Fruit fly (Drosophila melanogaster) whole organism, embryonic: ENCODE data around the gene CG4896.

ENCODE experiments used
- Aef1 ChIP-seq: fragments of 200-800 bp; sonication (Bioruptor generic); IDR thresholded peaks from 3 replicates; pipeline ENCODE4 v1.3.6; 2022; ENCODE audit warnings: missing biosample characterization, missing genetic modification characterization
- Bteb2 ChIP-seq: fragments of 200-800 bp; sonication (Bioruptor generic); optimal IDR thresholded peaks from 2 replicates; lab custom pipeline; 2016; ENCODE audit warnings: missing biosample characterization, missing genetic modification characterization
- CG10209 ChIP-seq: fragments of 200-800 bp; sonication (Bioruptor generic); optimal IDR thresholded peaks from 3 replicates; lab custom pipeline; 2017; ENCODE audit warnings: missing biosample characterization, mild to moderate bottlenecking, missing genetic modification characterization, missing genetic modification reagents
- CG10979 ChIP-seq: fragments of 200-800 bp; sonication (Bioruptor generic); optimal IDR thresholded peaks from 2 replicates; lab custom pipeline; 2018; ENCODE audit warnings: missing biosample characterization, mild to moderate bottlenecking, missing genetic modification characterization, moderate library complexity
- CG11247 ChIP-seq: fragments of 200-800 bp; sonication (Bioruptor generic); IDR thresholded peaks from 2 replicates; pipeline ENCODE4 v1.3.6; 2022; ENCODE audit warnings: missing biosample characterization, missing genetic modification characterization
- CG11456 ChIP-seq: fragments of 200-800 bp; sonication (Bioruptor generic); IDR thresholded peaks from 3 replicates; pipeline ENCODE4 v1.3.6; 2022; ENCODE audit warnings: missing biosample characterization, missing genetic modification characterization
- CG12299 ChIP-seq: fragments of 200-800 bp; sonication (Bioruptor generic); optimal IDR thresholded peaks from 2 replicates; lab custom pipeline; 2018; ENCODE audit warnings: missing biosample characterization, mild to moderate bottlenecking, missing genetic modification characterization
- CG12942 ChIP-seq: fragments of 200-800 bp; sonication (Bioruptor generic); optimal IDR thresholded peaks from 3 replicates; lab custom pipeline; 2016; ENCODE audit warnings: missing biosample characterization, missing genetic modification characterization
- CG16863 ChIP-seq: fragments of 200-800 bp; sonication (Bioruptor generic); optimal IDR thresholded peaks from 3 replicates; lab custom pipeline; 2016; ENCODE audit warnings: missing biosample characterization, missing genetic modification characterization
- CG17829 ChIP-seq: fragments of 200-800 bp; optimal IDR thresholded peaks from 2 replicates; lab custom pipeline; 2019; ENCODE audit warnings: missing biosample characterization, mild to moderate bottlenecking, missing genetic modification characterization, moderate library complexity
- CG1832 ChIP-seq: fragments of 200-800 bp; sonication (Bioruptor generic); optimal IDR thresholded peaks from 2 replicates; lab custom pipeline; 2017; ENCODE audit warnings: missing biosample characterization, mild to moderate bottlenecking, missing genetic modification characterization, inconsistent platforms
- CG18599 ChIP-seq: fragments of 200-800 bp; sonication (Bioruptor generic); optimal IDR thresholded peaks from 3 replicates; lab custom pipeline; 2017; ENCODE audit warnings: missing biosample characterization, missing genetic modification characterization, mild to moderate bottlenecking, moderate library complexity, missing genetic modification reagents
- CG2116 ChIP-seq: fragments of 200-800 bp; sonication (Bioruptor generic); optimal IDR thresholded peaks from 3 replicates; lab custom pipeline; 2018; ENCODE audit warnings: missing biosample characterization, mild to moderate bottlenecking, missing genetic modification characterization
- CG4424 ChIP-seq: fragments of 200-800 bp; sonication (Bioruptor generic); optimal IDR thresholded peaks from 3 replicates; lab custom pipeline; 2016; ENCODE audit warnings: missing biosample characterization, missing genetic modification characterization
- CG4617 ChIP-seq: fragments of 200-800 bp; sonication (Bioruptor generic); optimal IDR thresholded peaks from 3 replicates; lab custom pipeline; 2016; ENCODE audit warnings: missing biosample characterization, missing genetic modification characterization, borderline replicate concordance
- CG4820 ChIP-seq: fragments of 200-800 bp; sonication (Bioruptor generic); optimal IDR thresholded peaks from 3 replicates; lab custom pipeline; 2016; ENCODE audit warnings: missing biosample characterization, missing genetic modification characterization
- CG6254 ChIP-seq: fragments of 200-800 bp; sonication (Bioruptor generic); optimal IDR thresholded peaks from 3 replicates; lab custom pipeline; 2017; ENCODE audit warnings: mild to moderate bottlenecking, missing biosample characterization, missing genetic modification reagents, missing genetic modification characterization
- CG8290 ChIP-seq, 3 experiments: fragments of 200-800 bp; sonication (Bioruptor generic); optimal IDR thresholded peaks; 2 replicates each; lab custom pipeline; 2016 to 2019; ENCODE audit warnings: missing biosample characterization in 3 of 3, missing genetic modification characterization in 3 of 3, mild to moderate bottlenecking in 2 of 3, moderate library complexity in 1 of 3
- CG8359 ChIP-seq: fragments of 200-800 bp; sonication (Bioruptor generic); optimal IDR thresholded peaks from 2 replicates; lab custom pipeline; 2017; ENCODE audit warnings: missing biosample characterization, mild to moderate bottlenecking, missing genetic modification characterization, borderline replicate concordance
- CG8765 ChIP-seq: fragments of 200-800 bp; sonication (Bioruptor generic); IDR thresholded peaks from 2 replicates; pipeline ENCODE4 v1.3.6; 2022; ENCODE audit warnings: missing biosample characterization, missing genetic modification characterization
- Camta ChIP-seq: fragments of 200-800 bp; sonication (Bioruptor generic); optimal IDR thresholded peaks from 2 replicates; lab custom pipeline; 2016; ENCODE audit warnings: missing biosample characterization, missing genetic modification characterization
- Doc3 ChIP-seq: fragments of 200-800 bp; sonication (Bioruptor generic); IDR thresholded peaks from 3 replicates; pipeline ENCODE4 v1.3.6; 2022; ENCODE audit warnings: missing biosample characterization, missing genetic modification characterization; ENCODE audit not compliant: partially characterized antibody
- Drgx ChIP-seq: fragments of 200-800 bp; sonication (Bioruptor generic); IDR thresholded peaks from 2 replicates; pipeline ENCODE4 v1.3.6; 2022; ENCODE audit warnings: missing biosample characterization, missing genetic modification characterization
- ERR ChIP-seq: fragments of 200-800 bp; sonication (Bioruptor generic); optimal IDR thresholded peaks from 2 replicates; lab custom pipeline; 2016; ENCODE audit warnings: missing biosample characterization, missing genetic modification characterization
- HLH4C ChIP-seq: fragments of 200-800 bp; sonication (Bioruptor generic); IDR thresholded peaks from 3 replicates; pipeline ENCODE4 v1.3.6; 2022; ENCODE audit warnings: missing biosample characterization, missing genetic modification characterization; ENCODE audit not compliant: partially characterized antibody
- Hr3 ChIP-seq: fragments of 200-800 bp; sonication (Bioruptor generic); optimal IDR thresholded peaks from 3 replicates; lab custom pipeline; 2016; ENCODE audit warnings: missing biosample characterization, missing genetic modification characterization
- Meics ChIP-seq: fragments of 200-800 bp; sonication (Bioruptor generic); optimal IDR thresholded peaks from 2 replicates; lab custom pipeline; 2017; ENCODE audit warnings: missing biosample characterization, mild to moderate bottlenecking, missing genetic modification characterization
- NfI ChIP-seq: fragments of 200-800 bp; sonication (Bioruptor generic); optimal IDR thresholded peaks from 3 replicates; lab custom pipeline; 2018; ENCODE audit warnings: missing biosample characterization, mild to moderate bottlenecking, missing genetic modification characterization, moderate library complexity
- Oaz ChIP-seq: fragments of 200-800 bp; sonication (Bioruptor generic); IDR thresholded peaks from 2 replicates; pipeline ENCODE4 v1.3.6; 2022; ENCODE audit warnings: missing biosample characterization, missing genetic modification characterization
- Rfx ChIP-seq: fragments of 200-800 bp; sonication (Bioruptor generic); IDR thresholded peaks from 2 replicates; pipeline ENCODE4 v1.3.6; 2022; ENCODE audit warnings: missing biosample characterization, missing genetic modification characterization
- Sox102F ChIP-seq: fragments of 200-800 bp; sonication (Bioruptor generic); optimal IDR thresholded peaks from 2 replicates; lab custom pipeline; 2018; ENCODE audit warnings: missing biosample characterization, mild to moderate bottlenecking, missing genetic modification characterization, moderate library complexity
- Sry-δ ChIP-seq: fragments of 200-800 bp; sonication (Bioruptor generic); optimal IDR thresholded peaks from 2 replicates; lab custom pipeline; 2016; ENCODE audit warnings: missing biosample characterization, missing genetic modification characterization
- ash1 ChIP-seq: fragments of 200-800 bp; sonication (Bioruptor generic); optimal IDR thresholded peaks from 2 replicates; lab custom pipeline; 2018; ENCODE audit warnings: missing biosample characterization, mild to moderate bottlenecking, missing genetic modification characterization
- gfzf ChIP-seq: fragments of 200-800 bp; sonication (Bioruptor generic); optimal IDR thresholded peaks from 2 replicates; lab custom pipeline; 2016; ENCODE audit warnings: missing biosample characterization, mild to moderate bottlenecking, missing genetic modification characterization, moderate library complexity
- insv ChIP-seq, 2 experiments: fragments of 200-800 bp; sonication (Bioruptor generic); optimal IDR thresholded peaks; 3 replicates each; lab custom pipeline; 2016 to 2018; ENCODE audit warnings: missing biosample characterization in 2 of 2, missing genetic modification characterization in 2 of 2
- inv ChIP-seq: fragments of 200-800 bp; sonication (Bioruptor generic); IDR thresholded peaks from 2 replicates; pipeline ENCODE4 v1.3.6; 2022; ENCODE audit warnings: missing biosample characterization, missing genetic modification characterization; ENCODE audit not compliant: partially characterized antibody
- kni ChIP-seq: fragments of 200-800 bp; sonication (Bioruptor generic); optimal IDR thresholded peaks from 3 replicates; lab custom pipeline; 2017; ENCODE audit warnings: mild to moderate bottlenecking, missing biosample characterization, missing genetic modification reagents, missing genetic modification characterization
- knrl ChIP-seq: fragments of 200-800 bp; sonication (Bioruptor generic); IDR thresholded peaks from 3 replicates; pipeline ENCODE4 v1.3.6; 2022; ENCODE audit warnings: missing biosample characterization, missing genetic modification characterization; ENCODE audit not compliant: partially characterized antibody
- lov ChIP-seq, 2 experiments: fragments of 200-800 bp in 1 of 2; fragments of >200 bp in 1 of 2; sonication (Bioruptor generic) in 1 of 2; IDR thresholded peaks in 1 of 2; optimal IDR thresholded peaks in 1 of 2; 2 replicates in 1 of 2; 3 replicates in 1 of 2; pipeline versions ENCODE4 v1.3.6 to Lab custom; 2017 to 2022; ENCODE audit warnings: missing biosample characterization in 1 of 2, missing genetic modification characterization in 1 of 2
- odd ChIP-seq: fragments of 200-800 bp; sonication (Bioruptor generic); optimal IDR thresholded peaks from 2 replicates; lab custom pipeline; 2017; ENCODE audit warnings: missing biosample characterization, mild to moderate bottlenecking, missing genetic modification characterization
- pfk ChIP-seq: fragments of 200-800 bp; sonication (Bioruptor generic); optimal IDR thresholded peaks from 2 replicates; lab custom pipeline; 2018; ENCODE audit warnings: missing biosample characterization, mild to moderate bottlenecking, missing genetic modification characterization, moderate library complexity
- phol ChIP-seq: fragments of 200-800 bp; sonication (Bioruptor generic); optimal IDR thresholded peaks from 3 replicates; lab custom pipeline; 2018; ENCODE audit warnings: missing biosample characterization, mild to moderate bottlenecking, missing genetic modification characterization, moderate library complexity
- sc ChIP-seq, 3 experiments: fragments of >200 bp in 2 of 3; fragments of 200-800 bp in 1 of 3; sonication (Bioruptor generic) in 1 of 3; optimal IDR thresholded peaks; 2 replicates in 2 of 3; 3 replicates in 1 of 3; lab custom pipeline; 2017; ENCODE audit warnings: mild to moderate bottlenecking in 1 of 3, missing biosample characterization in 1 of 3, missing genetic modification characterization in 1 of 3, missing genetic modification reagents in 1 of 3
- stwl ChIP-seq: fragments of 200-800 bp; sonication (Bioruptor generic); optimal IDR thresholded peaks from 3 replicates; lab custom pipeline; 2018; ENCODE audit warnings: missing biosample characterization, mild to moderate bottlenecking, missing genetic modification characterization, moderate library complexity
- tin ChIP-seq: fragments of 200-800 bp; sonication (Bioruptor generic); optimal IDR thresholded peaks from 3 replicates; lab custom pipeline; 2016; ENCODE audit warnings: missing biosample characterization, missing genetic modification characterization
- z ChIP-seq: fragments of 200-800 bp; sonication (Bioruptor generic); IDR thresholded peaks from 3 replicates; pipeline ENCODE4 v1.3.6; 2022; ENCODE audit warnings: missing biosample characterization, missing genetic modification characterization
- zen2 ChIP-seq: fragments of 200-800 bp; sonication (Bioruptor generic); IDR thresholded peaks from 3 replicates; pipeline ENCODE4 v1.3.6; 2022; ENCODE audit warnings: missing biosample characterization, missing genetic modification characterization; ENCODE audit not compliant: partially characterized antibody

Gene CG4896

DNA sequence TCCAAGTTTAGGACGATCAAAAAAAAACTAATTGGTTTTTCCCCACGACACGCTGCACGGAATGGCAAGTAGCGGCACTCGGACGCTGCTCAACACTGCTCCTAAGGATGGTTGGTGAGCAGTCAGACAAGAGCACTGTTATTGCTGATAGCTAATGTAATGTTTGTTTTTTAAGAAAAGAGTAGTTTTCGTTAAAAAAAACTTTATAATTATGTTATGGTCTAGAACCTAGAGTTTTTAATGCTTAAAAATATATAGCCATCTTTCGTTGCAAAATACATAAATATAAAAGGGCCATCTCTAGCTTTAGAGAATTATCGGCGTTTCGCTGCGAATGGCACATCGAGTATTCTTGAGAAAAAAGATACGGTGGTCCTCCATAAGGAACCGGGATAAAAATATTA is 4.8 kb upstream of the CG4896 start, which contains the start of the genes Charon and CG4887 (continued):
- peak; percentile 71 for TF ChIP-seq CG10979 (tag; lab: Kevin White, UChicago)
- TF ChIP-seq CG18599: peak; percentile 87
- TF ChIP-seq pfk (GFP tag; lab: Kevin White, UChicago): peak; percentile 22
- no peak for TF ChIP-seq ash1 (GFP tag; lab: Kevin White, UChicago)
- no peak for TF ChIP-seq z
- TF ChIP-seq Hr3 (GFP tag; lab: Kevin White, UChicago): peak; percentile 83
- peak; percentile 81 for TF ChIP-seq Aef1 (GFP tag; lab: Robert Waterston, UW)
- TF ChIP-seq CG11247 (GFP tag; lab: Robert Waterston, UW): peak; percentile 79
- TF ChIP-seq insv (GFP tag; optimal IDR thresholded peaks at IDR 0.05; lab: Kevin White, UChicago): peak in 1 of 2 experiments; percentile 58
- TF ChIP-seq kni (GFP tag; lab: Kevin White, UChicago): no peak
- peak; percentile 81 for TF ChIP-seq Camta
- peak; percentile 84 for TF ChIP-seq CG16863 (GFP tag; lab: Kevin White, UChicago)
- TF ChIP-seq zen2 (GFP tag; lab: Robert Waterston, UW): no peak
- peak; percentile 77 for TF ChIP-seq stwl (tag; lab: Kevin White, UChicago)
- TF ChIP-seq ERR (GFP tag; lab: Kevin White, UChicago): peak; percentile 67
- TF ChIP-seq Doc3 (GFP tag; lab: Robert Waterston, UW): peak; percentile 65; the same call in 2 of the 3 replicates
- TF ChIP-seq HLH4C (GFP tag; lab: Robert Waterston, UW): peak; percentile 57; the same call in 2 of the 3 replicates
- peak; percentile 85; the same call in 2 of the 3 replicates for TF ChIP-seq knrl (GFP tag; lab: Robert Waterston, UW)
- TF ChIP-seq CG10209: peak; percentile 75
- TF ChIP-seq CG2116 (GFP tag; lab: Kevin White, UChicago): peak; percentile 73
- TF ChIP-seq CG1832: no peak
- peak; percentile 75 for TF ChIP-seq Meics (GFP tag; lab: Kevin White, UChicago)
- TF ChIP-seq CG4820 (GFP tag; lab: Kevin White, UChicago): peak; percentile 77
- TF ChIP-seq tin (GFP tag; lab: Kevin White, UChicago): peak; percentile 87
- TF ChIP-seq CG4617 (GFP tag; lab: Kevin White, UChicago): peak; percentile 93
- TF ChIP-seq CG12942: peak; percentile 71
- TF ChIP-seq Oaz: peak; percentile 57; the same call in 1 of the 2 replicates
- peak; percentile 86 for TF ChIP-seq CG8290 (GFP tag; optimal IDR thresholded peaks at IDR 0.05; lab: Kevin White, UChicago)
- TF ChIP-seq CG8290 (tag; optimal IDR thresholded peaks at IDR 0.05; lab: Kevin White, UChicago): peak in 1 of 2 experiments; percentile 32
- TF ChIP-seq CG12299: peak; percentile 71
- TF ChIP-seq CG4424 (GFP tag; lab: Kevin White, UChicago): peak; percentile 89
- peak; percentile 46; the same call in 1 of the 2 replicates for TF ChIP-seq Drgx (GFP tag; lab: Robert Waterston, UW)
- peak; percentile 76; the same call in 1 of the 2 replicates for TF ChIP-seq inv (GFP tag; lab: Robert Waterston, UW)
- TF ChIP-seq odd: no peak
- peak; percentile 71 for TF ChIP-seq Bteb2 (GFP tag; lab: Kevin White, UChicago)
- TF ChIP-seq phol: peak; percentile 89
- TF ChIP-seq sc (optimal IDR thresholded peaks at IDR 0.05; lab: Kevin White, UChicago): no peak
- no peak for TF ChIP-seq sc (GFP tag; optimal IDR thresholded peaks at IDR 0.05; lab: Kevin White, UChicago)
- peak; percentile 27 for TF ChIP-seq gfzf (GFP tag; lab: Kevin White, UChicago)
- peak; percentile 48; the same call in 1 of the 2 replicates for TF ChIP-seq CG8765 (GFP tag; lab: Robert Waterston, UW)
- no peak for TF ChIP-seq Sox102F (GFP tag; lab: Kevin White, UChicago)
- peak; percentile 91 for TF ChIP-seq Rfx (GFP tag; lab: Robert Waterston, UW)
- no peak for TF ChIP-seq lov (optimal IDR thresholded peaks at IDR 0.05; lab: Kevin White, UChicago)
- TF ChIP-seq lov (GFP tag; IDR thresholded peaks at IDR 0.05; lab: Robert Waterston, UW): peak; percentile 49; the same call in 1 of the 3 replicates
- TF ChIP-seq NfI (GFP tag; lab: Kevin White, UChicago): peak; percentile 85
- TF ChIP-seq CG11456 (GFP tag; lab: Robert Waterston, UW): peak; percentile 82
- TF ChIP-seq CG17829 (tag; lab: Kevin White, UChicago): peak; percentile 77
- no peak for TF ChIP-seq CG6254
- peak; percentile 96 for TF ChIP-seq Sry-δ (GFP tag; lab: Kevin White, UChicago)
- no peak for TF ChIP-seq CG8359 (GFP tag; lab: Kevin White, UChicago)
